Fruit fly (Drosophila melanogaster): ENCODE data around the gene CG43219.
A peak's percentile ranks its signal among the peaks of the same experiment; 100 is the strongest.

CG43219 gene

dm6 chr3L:21172527-21173253 is 47.5 kb upstream of the CG43219 start, which contains the start of the genes chb and AsnS (continued):
- TF ChIP-seq nerfin-1 (tag; optimal IDR thresholded peaks at IDR 0.05) (peak; percentile 80), CG13287 (GFP tag; IDR thresholded peaks at IDR 0.05; ENCODE audit: partially characterized antibody) (no peak), inv (GFP tag; IDR thresholded peaks at IDR 0.05; ENCODE audit: partially characterized antibody) (no peak), CG11456 (GFP tag; IDR thresholded peaks at IDR 0.05) (peak; percentile 91), CG8924 (tag; optimal IDR thresholded peaks at IDR 0.05) (peak; percentile 94), luna (GFP tag; optimal IDR thresholded peaks at IDR 0.05) (peak; percentile 59), insv (GFP tag; optimal IDR thresholded peaks at IDR 0.05) (no peak), prd (optimal IDR thresholded peaks at IDR 0.05) (no peak), prd (GFP tag; IDR thresholded peaks at IDR 0.05) (peak; percentile 93), CG43689 (GFP tag; IDR thresholded peaks at IDR 0.05) (peak; percentile 77), CG10209 (GFP tag; optimal IDR thresholded peaks at IDR 0.05) (peak; percentile 88), CG2116 (GFP tag; optimal IDR thresholded peaks at IDR 0.05) (peak; percentile 49), Ets65A (GFP tag) (peak; percentile 39), CG14965 (GFP tag; optimal IDR thresholded peaks at IDR 0.05; ENCODE audit: borderline replicate concordance) (no peak), C15 (GFP tag; IDR thresholded peaks at IDR 0.05) (peak; percentile 91), Mad (GFP tag; optimal IDR thresholded peaks at IDR 0.05) (peak; percentile 32), pzg (GFP tag; optimal IDR thresholded peaks at IDR 0.05) (no peak), ro (GFP tag; IDR thresholded peaks at IDR 0.05) (peak; percentile 62), ab (GFP tag; optimal IDR thresholded peaks at IDR 0.05) (no peak), Rfx (GFP tag; IDR thresholded peaks at IDR 0.05) (peak; percentile 96), Eip74EF (GFP tag; optimal IDR thresholded peaks at IDR 0.05) (peak in 1 of 2 experiments; percentile 85), CG34422 (GFP tag; IDR thresholded peaks at IDR 0.05) (peak; percentile 91), CG4854 (GFP tag; optimal IDR thresholded peaks at IDR 0.05) (peak; percentile 52), Tbp (GFP tag; optimal IDR thresholded peaks at IDR 0.05) (no peak), org-1 (GFP tag; optimal IDR thresholded peaks at IDR 0.05) (peak; percentile 78), pb (GFP tag; optimal IDR thresholded peaks at IDR 0.05) (peak; percentile 45), bigmax (GFP tag; optimal IDR thresholded peaks at IDR 0.05) (no peak), CG17385 (GFP tag; optimal IDR thresholded peaks at IDR 0.05) (peak; percentile 89), H2.0 (GFP tag; IDR thresholded peaks at IDR 0.05) (peak; percentile 85), HLH3B (GFP tag; IDR thresholded peaks at IDR 0.05) (peak; percentile 95), CG4617 (GFP tag; optimal IDR thresholded peaks at IDR 0.05; ENCODE audit: borderline replicate concordance) (peak; percentile 39), Kr (GFP tag; optimal IDR thresholded peaks at IDR 0.05) (no peak), lbe (GFP tag; optimal IDR thresholded peaks at IDR 0.05) (peak; percentile 72), vfl (GFP tag; optimal IDR thresholded peaks at IDR 0.05) (peak; percentile 39), mam (GFP tag; optimal IDR thresholded peaks at IDR 0.05) (peak; percentile 85), Hr51 (GFP tag; optimal IDR thresholded peaks at IDR 0.05) (peak; percentile 52 to 97), Max (GFP tag; optimal IDR thresholded peaks at IDR 0.05) (peak; percentile 82), chn (GFP tag; optimal IDR thresholded peaks at IDR 0.05) (peak; percentile 66), Bgb (GFP tag; IDR thresholded peaks at IDR 0.05; ENCODE audit: partially characterized antibody) (no peak), Neu2 (GFP tag; optimal IDR thresholded peaks at IDR 0.05; ENCODE audit: borderline replicate concordance) (no peak), Fer3 (tag; optimal IDR thresholded peaks at IDR 0.05) (peak; percentile 96), Mrtf (GFP tag; IDR thresholded peaks at IDR 0.05) (peak; percentile 87; the same call in 2 of the 3 replicates), Taf1 (GFP tag; IDR thresholded peaks at IDR 0.05) (peak; percentile 84), corto (GFP tag; optimal IDR thresholded peaks at IDR 0.05) (peak; percentile 48), dmrt99B (tag; optimal IDR thresholded peaks at IDR 0.05) (peak; percentile 92), maf-S (GFP tag; optimal IDR thresholded peaks at IDR 0.05) (peak; percentile 72), caup (GFP tag; optimal IDR thresholded peaks at IDR 0.05; ENCODE audit: severe bottlenecking) (peak; percentile 83), tup (GFP tag; optimal IDR thresholded peaks at IDR 0.05) (peak; percentile 32), Drgx (GFP tag; IDR thresholded peaks at IDR 0.05) (peak; percentile 89)

Measured in whole organism, embryonic.